Fruit fly (Drosophila melanogaster) whole organism, wandering third instar larva: ENCODE results near the gene Septin2.

Experiments
- CG32264 ChIP-seq: fragments of 200-800 bp; sonication (Bioruptor generic); optimal IDR thresholded peaks from 2 replicates; lab custom pipeline; 2016; ENCODE audit warnings: missing biosample characterization, missing genetic modification characterization
- CG9705 ChIP-seq: fragments of 200-800 bp; sonication (Bioruptor generic); optimal IDR thresholded peaks from 2 replicates; lab custom pipeline; 2018; ENCODE audit warnings: missing biosample characterization, mild to moderate bottlenecking, missing genetic modification characterization
- CrebA ChIP-seq: fragments of 200-800 bp; sonication (Bioruptor generic); optimal IDR thresholded peaks from 2 replicates; lab custom pipeline; 2016; ENCODE audit warnings: missing biosample characterization, mild to moderate bottlenecking, missing genetic modification characterization, borderline replicate concordance
- Dfd ChIP-seq: fragments of >200 bp; optimal IDR thresholded peaks from 2 replicates; lab custom pipeline; 2017; ENCODE audit warnings: missing biosample characterization, missing genetic modification characterization
- Dif ChIP-seq: fragments of 200-275, 200-300 bp; sonication (Bioruptor generic); optimal IDR thresholded peaks from 2 replicates; lab custom pipeline; 2018; ENCODE audit warnings: missing biosample characterization, missing genetic modification characterization; ENCODE audit not compliant: partially characterized antibody
- GATAd ChIP-seq: sonication (Bioruptor generic); optimal IDR thresholded peaks from 2 replicates; lab custom pipeline; 2016; ENCODE audit warnings: missing biosample characterization, missing genetic modification characterization
- HLH106 ChIP-seq: fragments of 200-800 bp; optimal IDR thresholded peaks from 3 replicates; lab custom pipeline; 2019; ENCODE audit warnings: missing biosample characterization, mild to moderate bottlenecking, missing genetic modification characterization, moderate library complexity
- Hnf4 ChIP-seq: fragments of 200-800 bp; sonication (Bioruptor generic); optimal IDR thresholded peaks from 2 replicates; lab custom pipeline; 2016; ENCODE audit warnings: missing biosample characterization, mild to moderate bottlenecking, missing genetic modification characterization
- Hr78 ChIP-seq: fragments of >200 bp; optimal IDR thresholded peaks from 2 replicates; lab custom pipeline; 2017; ENCODE audit warnings: missing biosample characterization, missing genetic modification characterization
- Hr83 ChIP-seq: fragments of 200-300 bp; sonication (Bioruptor generic); optimal IDR thresholded peaks from 2 replicates; lab custom pipeline; 2016; ENCODE audit warnings: missing biosample characterization, mild to moderate bottlenecking, missing genetic modification characterization, moderate library complexity; ENCODE audit not compliant: poor library complexity, severe bottlenecking
- Mio ChIP-seq: sonication (Bioruptor generic); optimal IDR thresholded peaks from 2 replicates; lab custom pipeline; 2016; ENCODE audit warnings: missing biosample characterization, missing genetic modification characterization
- N ChIP-seq: fragments of >200 bp; optimal IDR thresholded peaks from 2 replicates; lab custom pipeline; 2018; ENCODE audit warnings: missing biosample characterization, missing external identifiers, missing genetic modification characterization
- OdsH ChIP-seq: fragments of 200-800 bp; sonication (Bioruptor generic); optimal IDR thresholded peaks from 2 replicates; lab custom pipeline; 2016; ENCODE audit warnings: missing biosample characterization, mild to moderate bottlenecking, missing genetic modification characterization
- Rel ChIP-seq, 2 experiments: fragments of 200-800 bp; sonication (Bioruptor generic) in 1 of 2; optimal IDR thresholded peaks; 2 replicates in 1 of 2; 3 replicates in 1 of 2; lab custom pipeline; 2016 to 2019; ENCODE audit warnings: mild to moderate bottlenecking in 2 of 2, missing biosample characterization in 2 of 2, missing genetic modification characterization in 2 of 2, moderate library complexity in 1 of 2
- Sp1 ChIP-seq: fragments of 200-800 bp; sonication (Bioruptor generic); optimal IDR thresholded peaks from 3 replicates; lab custom pipeline; 2019; ENCODE audit warnings: missing biosample characterization, mild to moderate bottlenecking, missing genetic modification characterization, moderate library complexity
- br ChIP-seq: fragments of 200-800 bp; sonication (Bioruptor generic); optimal IDR thresholded peaks from 2 replicates; lab custom pipeline; 2016; ENCODE audit warnings: missing biosample characterization, missing genetic modification characterization
- brk ChIP-seq: fragments of 200-800 bp; sonication (Bioruptor generic); optimal IDR thresholded peaks from 2 replicates; lab custom pipeline; 2016; ENCODE audit warnings: missing biosample characterization, mild to moderate bottlenecking, missing genetic modification characterization
- dl ChIP-seq, 2 experiments: fragments of 175-275, 200-275 bp in 1 of 2; fragments of 200-275 bp in 1 of 2; sonication (Bioruptor generic); optimal IDR thresholded peaks; lab custom pipeline; 2018; ENCODE audit warnings: mild to moderate bottlenecking in 2 of 2, missing biosample characterization in 2 of 2, missing genetic modification characterization in 2 of 2, moderate library complexity in 2 of 2; ENCODE audit not compliant: partially characterized antibody in 2 of 2, insufficient read depth in 1 of 2
- dmrt93B ChIP-seq: fragments of 200-800 bp; sonication (Bioruptor generic); optimal IDR thresholded peaks from 2 replicates; lab custom pipeline; 2018; ENCODE audit warnings: missing biosample characterization, mild to moderate bottlenecking, missing genetic modification characterization
- dsf ChIP-seq: sonication (Bioruptor generic); optimal IDR thresholded peaks from 2 replicates; lab custom pipeline; 2016; ENCODE audit warnings: missing biosample characterization, missing genetic modification characterization, borderline replicate concordance
- ey ChIP-seq: fragments of 200-800 bp; sonication (Bioruptor generic); optimal IDR thresholded peaks from 2 replicates; lab custom pipeline; 2016; ENCODE audit warnings: missing biosample characterization, missing genetic modification characterization
- foxo ChIP-seq, 2 experiments: fragments of 200-800 bp; sonication (Bioruptor generic); optimal IDR thresholded peaks; 2 replicates in 1 of 2; 3 replicates in 1 of 2; lab custom pipeline; 2016 to 2017; ENCODE audit warnings: missing biosample characterization in 2 of 2, missing genetic modification characterization in 2 of 2
- fru ChIP-seq: fragments of 200-800 bp; sonication (Bioruptor generic); optimal IDR thresholded peaks from 3 replicates; lab custom pipeline; 2016; ENCODE audit warnings: missing biosample characterization, mild to moderate bottlenecking, missing genetic modification characterization
- h ChIP-seq: fragments of 200-800 bp; sonication (Bioruptor generic); optimal IDR thresholded peaks from 3 replicates; lab custom pipeline; 2016; ENCODE audit warnings: missing biosample characterization, mild to moderate bottlenecking, missing genetic modification characterization
- jim ChIP-seq: fragments of 175-275, 200-325 bp; sonication (Bioruptor generic); optimal IDR thresholded peaks from 2 replicates; lab custom pipeline; 2016; ENCODE audit warnings: missing biosample characterization, mild to moderate bottlenecking, missing genetic modification characterization
- lola ChIP-seq: fragments of >200 bp; optimal IDR thresholded peaks from 2 replicates; lab custom pipeline; 2017; ENCODE audit warnings: missing biosample characterization, missing genetic modification characterization
- pan ChIP-seq: fragments of >200 bp; optimal IDR thresholded peaks from 2 replicates; lab custom pipeline; 2017
- psq ChIP-seq: fragments of 200-800 bp; sonication (Bioruptor generic); optimal IDR thresholded peaks from 3 replicates; lab custom pipeline; 2017; ENCODE audit warnings: missing biosample characterization, mild to moderate bottlenecking, missing genetic modification characterization, moderate library complexity
- rgr ChIP-seq: fragments of 200-800 bp; sonication (Bioruptor generic); optimal IDR thresholded peaks from 3 replicates; lab custom pipeline; 2016; ENCODE audit warnings: missing biosample characterization, mild to moderate bottlenecking, missing genetic modification characterization
- sage ChIP-seq: fragments of 200-800 bp; sonication (Bioruptor generic); optimal IDR thresholded peaks from 2 replicates; lab custom pipeline; 2016; ENCODE audit warnings: missing biosample characterization, mild to moderate bottlenecking, missing genetic modification characterization
- sv ChIP-seq: fragments of 200-800 bp; sonication (Bioruptor generic); optimal IDR thresholded peaks from 3 replicates; lab custom pipeline; 2016; ENCODE audit warnings: missing biosample characterization, missing genetic modification characterization
- tai ChIP-seq: sonication (Bioruptor generic); optimal IDR thresholded peaks from 2 replicates; lab custom pipeline; 2016; ENCODE audit warnings: missing biosample characterization, missing genetic modification characterization
- usp ChIP-seq: fragments of >200 bp; optimal IDR thresholded peaks from 2 replicates; lab custom pipeline; 2017; ENCODE audit warnings: missing biosample characterization, missing genetic modification characterization
- woc ChIP-seq: sonication (Bioruptor generic); optimal IDR thresholded peaks from 2 replicates; lab custom pipeline; 2016; ENCODE audit warnings: missing biosample characterization, mild to moderate bottlenecking, missing genetic modification characterization

Septin2 gene

dm6 chr3R:20549855-20550603, 38.1 kb downstream of the Septin2 start:
- TF ChIP-seq pan, result no peak
- TF ChIP-seq h, result peak; percentile 86
- TF ChIP-seq dmrt93B, result peak; percentile 63
- TF ChIP-seq Dfd (GFP tag; lab: Kevin White, UChicago), result no peak
- TF ChIP-seq foxo (GFP tag; optimal IDR thresholded peaks at IDR 0.05; lab: Kevin White, UChicago), result peak in 1 of 2 experiments; percentile 82
- no peak for TF ChIP-seq CG32264 (GFP tag; lab: Kevin White, UChicago)
- TF ChIP-seq woc (GFP tag; lab: Kevin White, UChicago), result peak; percentile 37
- peak; percentile 86 for TF ChIP-seq HLH106 (tag; lab: Kevin White, UChicago)
- no peak for TF ChIP-seq CrebA (GFP tag; lab: Kevin White, UChicago)
- TF ChIP-seq GATAd (GFP tag; lab: Kevin White, UChicago), result no peak
- TF ChIP-seq sage, result peak; percentile 79
- peak; percentile 89 for TF ChIP-seq rgr (GFP tag; lab: Kevin White, UChicago)
- TF ChIP-seq Sp1, result peak; percentile 82
- peak; percentile 76 for TF ChIP-seq br (GFP tag; lab: Kevin White, UChicago)
- TF ChIP-seq jim (GFP tag; lab: Kevin White, UChicago), result no peak
- peak; percentile 62 for TF ChIP-seq Rel (GFP tag; optimal IDR thresholded peaks at IDR 0.05; lab: Kevin White, UChicago)
- TF ChIP-seq Rel (tag; optimal IDR thresholded peaks at IDR 0.05; lab: Kevin White, UChicago), result peak; percentile 70
- no peak for TF ChIP-seq lola (GFP tag; lab: Kevin White, UChicago)
- peak; percentile 55 for TF ChIP-seq CG9705 (GFP tag; lab: Kevin White, UChicago)
- peak; percentile 56 for TF ChIP-seq Hnf4
- TF ChIP-seq brk (GFP tag; lab: Kevin White, UChicago), result peak; percentile 74
- peak; percentile 85 for TF ChIP-seq OdsH (GFP tag; lab: Kevin White, UChicago)
- TF ChIP-seq ey (GFP tag; lab: Kevin White, UChicago), result peak; percentile 79
- TF ChIP-seq psq, result peak; percentile 84
- peak; percentile 61 for TF ChIP-seq Hr83 (GFP tag; lab: Kevin White, UChicago)
- TF ChIP-seq fru (GFP tag; lab: Kevin White, UChicago), result peak; percentile 72
- TF ChIP-seq dsf (GFP tag; lab: Kevin White, UChicago), result peak; percentile 9
- TF ChIP-seq sv, result peak; percentile 58

dm6 chr3R:20549017-20549854, 38.9 kb downstream of the Septin2 start:
- no peak for TF ChIP-seq Mio
- TF ChIP-seq Dif (GFP tag; lab: Kevin White, UChicago), result no peak
- TF ChIP-seq Hr83 (GFP tag; lab: Kevin White, UChicago), result peak; percentile 15
- TF ChIP-seq CG32264 (GFP tag; lab: Kevin White, UChicago), result no peak
- no peak for TF ChIP-seq sv
- TF ChIP-seq usp (GFP tag; lab: Kevin White, UChicago), result no peak
- TF ChIP-seq N (GFP tag; lab: Kevin White, UChicago), result no peak
- TF ChIP-seq Hr78, result no peak
- no peak for TF ChIP-seq dmrt93B
- no peak for TF ChIP-seq Hnf4
- TF ChIP-seq OdsH (GFP tag; lab: Kevin White, UChicago), result no peak
- no peak for TF ChIP-seq GATAd (GFP tag; lab: Kevin White, UChicago)
- no peak for TF ChIP-seq jim (GFP tag; lab: Kevin White, UChicago)
- no peak for TF ChIP-seq dl (GFP tag; optimal IDR thresholded peaks at IDR 0.05; lab: Kevin White, UChicago; ENCODE audit: insufficient read depth in 1 of 2, partially characterized antibody in 2 of 2)
- peak; percentile 21 for TF ChIP-seq h
- no peak for TF ChIP-seq tai (GFP tag; lab: Kevin White, UChicago)
- peak; percentile 21 for TF ChIP-seq rgr (GFP tag; lab: Kevin White, UChicago)
- no peak for TF ChIP-seq Rel (GFP tag; optimal IDR thresholded peaks at IDR 0.05; lab: Kevin White, UChicago)
- peak; percentile 9 for TF ChIP-seq Rel (tag; optimal IDR thresholded peaks at IDR 0.05; lab: Kevin White, UChicago)
- no peak for TF ChIP-seq woc (GFP tag; lab: Kevin White, UChicago)
- peak; percentile 22 for TF ChIP-seq fru (GFP tag; lab: Kevin White, UChicago)
- TF ChIP-seq CG9705 (GFP tag; lab: Kevin White, UChicago), result no peak
- no peak for TF ChIP-seq CrebA (GFP tag; lab: Kevin White, UChicago)
